Worm (Caenorhabditis elegans) whole organism, L4/young adult: ENCODE data around the gene K09C6.8.
"Not testable (repeated sequence)": the region's sequence is repeated elsewhere in the genome, so short reads cannot be mapped to it uniquely, and the experiment has no call there.

Experiments
- W03F9.2 ChIP-seq: fragments of 150-350 bp; optimal IDR thresholded peaks from 2 replicates; lab custom pipeline; 2014; ENCODE audit warnings: missing biosample characterization, missing genetic modification characterization
- dao-5 ChIP-seq: sonication (generic microtip); optimal IDR thresholded peaks from 2 replicates; lab custom pipeline; 2016; ENCODE audit warnings: missing genotype, missing genetic modification characterization, moderate library complexity, missing compliant biosample characterization
- him-1 ChIP-seq: sonication (generic microtip); optimal IDR thresholded peaks from 2 replicates; lab custom pipeline; 2016; ENCODE audit warnings: missing genotype, missing genetic modification reagents, missing genetic modification characterization, missing compliant biosample characterization

Gene K09C6.8

ce11 chrV:843118-843517 lies at the start of gene K09C6.8:
Gene K09C6.8, minus strand, starts transcription at chrV:843218.
- not testable (repeated sequence) for TF ChIP-seq W03F9.2, dao-5, him-1 (tag; lab: Kevin White, UChicago)

DNA sequence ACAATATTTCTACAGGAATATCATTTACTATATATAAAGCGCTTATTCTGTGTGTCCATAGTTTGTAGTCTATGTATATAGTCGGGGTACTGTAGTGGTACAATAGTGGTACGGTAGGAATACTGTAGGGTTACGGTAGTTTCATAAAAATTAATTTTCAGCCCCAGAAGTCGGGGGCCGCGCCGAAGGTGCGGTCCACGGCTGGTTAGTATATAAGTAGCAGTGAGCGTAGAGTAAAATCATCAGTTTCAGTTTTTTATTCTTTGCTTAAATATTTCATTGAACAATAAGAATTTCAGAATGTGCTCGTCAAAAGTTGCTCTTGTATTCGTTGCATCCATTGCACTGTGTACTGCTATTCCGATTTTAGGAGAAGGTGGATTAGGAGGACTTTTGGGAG lies 47.8 kb upstream of the K09C6.8 start, which contains the start of gene srlf-22:
srlf-22 (plus strand) TSS at position 301 of the 400 bp plus-strand sequence.
- not testable (repeated sequence) for TF ChIP-seq dao-5, W03F9.2, him-1 (tag; lab: Kevin White, UChicago)

DNA sequence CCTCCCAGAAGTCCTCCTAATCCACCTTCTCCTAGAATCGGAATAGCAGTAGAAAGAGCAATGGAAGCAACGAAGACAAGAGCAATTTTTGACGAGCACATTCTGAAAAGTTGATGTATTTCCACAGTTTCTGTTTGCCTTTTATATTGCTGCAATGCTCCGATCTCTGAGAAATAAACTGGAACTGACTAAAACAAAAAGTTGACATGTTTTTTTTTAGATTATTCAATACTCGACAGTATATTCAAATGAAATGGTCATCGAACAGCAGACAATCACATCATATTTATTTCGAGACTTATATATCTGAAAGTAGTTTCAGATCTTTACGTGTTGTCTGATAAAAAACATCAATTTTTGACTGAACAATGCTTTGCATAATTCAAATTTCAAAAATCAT lies 47.4 kb upstream of the K09C6.8 start, which contains the start of gene srlf-21:
srlf-21 (minus strand) TSS at position 101 of the 400 bp plus-strand sequence.
- TF ChIP-seq dao-5 (tag; lab: Kevin White, UChicago): no peak
- no peak for TF ChIP-seq him-1 (tag; lab: Kevin White, UChicago)
- no peak for TF ChIP-seq W03F9.2 (tag; lab: Kevin White, UChicago)

ce11 chrV:889216-889615 lies 46.2 kb upstream of the K09C6.8 start, which contains the start of gene T02B11.6:
Gene T02B11.6, minus strand, starts transcription at chrV:889316.
- TF ChIP-seq him-1 (tag; lab: Kevin White, UChicago): no peak
- TF ChIP-seq dao-5 (tag; lab: Kevin White, UChicago): no peak
- no peak for TF ChIP-seq W03F9.2 (tag; lab: Kevin White, UChicago)

DNA sequence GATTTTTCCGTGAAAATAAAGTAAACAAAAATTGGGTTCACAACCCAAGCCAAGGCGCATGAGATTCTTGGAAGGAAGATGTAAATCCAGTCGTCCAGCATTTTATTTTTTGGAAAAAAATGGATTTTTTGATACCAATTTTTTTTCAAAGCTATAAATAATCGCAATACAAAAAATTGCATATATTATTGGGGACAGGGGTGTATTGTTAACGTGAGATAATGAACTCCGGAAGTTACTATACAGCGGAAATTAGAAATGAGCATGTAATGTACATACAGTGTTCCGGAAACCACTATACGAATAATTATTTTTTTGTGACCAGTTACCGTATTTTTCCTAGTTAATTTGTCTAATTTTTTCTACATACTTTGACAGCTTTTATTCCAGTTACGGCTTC lies 41.3 kb upstream of the K09C6.8 start, which contains the start of gene srj-38:
srj-38 (minus strand) TSS at position 101 of the 400 bp plus-strand sequence.
- TF ChIP-seq dao-5 (tag; lab: Kevin White, UChicago) (no peak), W03F9.2 (tag; lab: Kevin White, UChicago) (no peak), him-1 (tag; lab: Kevin White, UChicago) (no peak)

DNA sequence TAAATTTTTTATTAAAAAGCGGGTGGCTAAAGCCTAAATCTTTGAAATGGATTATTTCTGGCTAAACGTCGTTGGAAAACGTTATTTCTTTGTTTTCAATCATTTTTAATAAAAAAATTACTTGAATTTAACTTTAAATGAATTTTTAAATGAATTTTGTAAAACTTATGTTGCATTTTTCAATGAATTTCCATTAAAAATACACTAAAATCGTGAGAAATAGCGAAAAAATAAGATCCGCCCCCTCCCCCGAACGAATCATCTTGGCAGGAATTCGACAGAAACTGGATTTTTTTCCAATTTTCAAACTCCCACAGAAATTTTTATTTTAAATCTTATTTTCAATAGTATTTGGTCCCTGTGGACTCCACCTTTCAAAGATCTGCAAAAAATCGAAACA lies 36.2 kb upstream of the K09C6.8 start, which contains the start of gene srg-53:
srg-53 (plus strand) TSS at position 301 of the 400 bp plus-strand sequence.
- no peak for TF ChIP-seq him-1 (tag; lab: Kevin White, UChicago)
- no peak for TF ChIP-seq W03F9.2 (tag; lab: Kevin White, UChicago)
- no peak for TF ChIP-seq dao-5 (tag; lab: Kevin White, UChicago)

- TF ChIP-seq W03F9.2 (tag; lab: Kevin White, UChicago) (no peak), him-1 (tag; lab: Kevin White, UChicago) (no peak), dao-5 (tag; lab: Kevin White, UChicago) (no peak)
Measured at ce11 chrV:878567-878966, 35.5 kb upstream of the K09C6.8 start, which contains the start of gene T02B11.8. Gene T02B11.8, minus strand, starts transcription at chrV:878667.

ce11 chrV:875945-876344 lies 32.9 kb upstream of the K09C6.8 start, which contains the start of gene T02B11.9:
Gene T02B11.9, plus strand, starts transcription at chrV:876245.
- no peak for TF ChIP-seq W03F9.2 (tag; lab: Kevin White, UChicago)
- TF ChIP-seq dao-5 (tag; lab: Kevin White, UChicago): no peak
- TF ChIP-seq him-1 (tag; lab: Kevin White, UChicago): no peak

- no peak for TF ChIP-seq him-1 (tag; lab: Kevin White, UChicago)
- TF ChIP-seq W03F9.2 (tag; lab: Kevin White, UChicago): no peak
- TF ChIP-seq dao-5 (tag; lab: Kevin White, UChicago): no peak
Measured at ce11 chrV:871029-871428, 28.0 kb upstream of the K09C6.8 start, which contains the start of gene T02B11.4. Gene T02B11.4, minus strand, starts transcription at chrV:871129.

DNA sequence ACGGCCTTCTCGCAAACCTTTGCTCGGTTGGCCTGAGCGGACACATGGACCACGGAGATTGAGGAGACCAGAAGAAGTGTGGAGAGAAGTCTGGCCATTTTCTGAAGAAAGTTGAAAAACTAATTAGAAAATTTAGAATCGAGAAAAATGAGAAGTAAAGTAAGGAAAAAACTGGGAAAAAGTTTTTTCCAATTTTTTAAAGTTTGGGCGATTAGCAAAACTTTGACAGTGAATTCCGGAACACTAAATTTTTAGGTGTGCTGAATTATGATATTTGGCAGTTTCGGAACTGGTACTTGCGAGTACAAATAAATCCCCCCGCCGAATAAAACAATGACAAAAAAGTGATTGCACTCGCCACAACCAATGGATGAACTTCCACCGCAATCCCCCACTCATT lies 23.7 kb upstream of the K09C6.8 start, which contains the start of gene T02B11.3:
T02B11.3 (minus strand) TSS at position 101 of the 400 bp plus-strand sequence.
- TF ChIP-seq him-1 (tag; lab: Kevin White, UChicago): no peak
- no peak for TF ChIP-seq W03F9.2 (tag; lab: Kevin White, UChicago)
- no peak for TF ChIP-seq dao-5 (tag; lab: Kevin White, UChicago)

DNA sequence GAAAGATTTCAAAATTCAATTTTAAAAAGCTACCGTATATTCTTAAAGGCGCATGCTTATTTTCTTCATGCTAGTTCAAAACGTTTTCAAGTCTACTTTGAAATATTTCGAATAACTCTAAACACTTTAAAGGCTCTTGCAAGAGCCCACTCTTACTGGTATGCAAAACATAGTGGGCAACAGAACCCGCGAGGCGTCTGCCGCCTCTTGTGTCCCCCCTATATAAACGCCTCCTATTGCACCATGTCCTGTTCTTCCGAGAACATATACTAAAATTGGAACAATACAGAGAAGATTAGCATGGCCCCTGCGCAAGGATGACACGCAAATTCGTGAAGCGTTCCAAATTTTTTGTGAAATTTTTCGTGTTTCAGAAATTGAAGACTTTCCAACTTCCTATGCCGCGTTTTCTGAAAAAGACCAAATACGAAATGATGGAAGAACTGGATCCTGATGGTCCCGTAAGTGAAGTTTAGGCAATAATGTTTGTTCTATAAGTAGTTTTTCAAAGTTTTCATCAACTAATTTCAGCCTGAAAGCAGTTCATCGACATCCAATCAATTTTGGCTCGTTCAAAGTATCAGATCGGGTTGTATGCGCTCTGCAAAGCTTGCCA lies 15.9 kb upstream of the K09C6.8 start:
- TF ChIP-seq W03F9.2 (tag; lab: Kevin White, UChicago) (no peak), him-1 (tag; lab: Kevin White, UChicago) (no peak), dao-5 (tag; lab: Kevin White, UChicago) (no peak)

DNA sequence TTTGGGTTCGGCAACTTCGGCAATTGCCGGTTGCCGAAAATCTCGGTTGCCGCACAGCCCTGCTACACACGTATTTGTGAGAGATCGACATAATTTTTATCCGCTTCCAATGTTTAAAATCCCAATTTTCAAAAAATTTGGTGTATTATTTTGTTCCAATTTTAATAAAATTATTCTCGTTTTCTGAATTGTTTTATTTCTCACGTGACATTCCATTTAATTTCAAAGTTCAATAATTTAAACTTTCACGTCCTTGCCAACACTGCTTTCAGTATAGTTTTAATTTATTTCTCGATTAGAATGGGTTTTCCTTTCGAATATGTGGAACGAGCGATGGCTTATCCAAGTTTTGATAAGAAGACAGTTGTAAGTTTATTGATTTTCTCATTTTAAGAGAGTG lies 13.5 kb upstream of the K09C6.8 start, which contains the start of gene K09C6.2:
K09C6.2 (plus strand) TSS at position 301 of the 400 bp plus-strand sequence.
- no peak for TF ChIP-seq dao-5 (tag; lab: Kevin White, UChicago)

ce11 chrV:854966-855365 lies 11.9 kb upstream of the K09C6.8 start, which contains the start of gene K09C6.9:
Gene K09C6.9, minus strand, starts transcription at chrV:855066.
- TF ChIP-seq dao-5 (tag; lab: Kevin White, UChicago): no peak
- TF ChIP-seq W03F9.2 (tag; lab: Kevin White, UChicago): no peak
- no peak for TF ChIP-seq him-1 (tag; lab: Kevin White, UChicago)
